Worm (Caenorhabditis elegans) whole organism, L3 larva: Measurements from ENCODE around the gene pnn-1.

ENCODE experiments used
- R02D3.7 ChIP-seq: fragments of 150-350 bp; optimal IDR thresholded peaks from 2 replicates; lab custom pipeline; 2014; ENCODE audit warnings: missing biosample characterization, missing genetic modification characterization
- aly-2 ChIP-seq: fragments of 150-350 bp; optimal IDR thresholded peaks from 2 replicates; lab custom pipeline; 2014; ENCODE audit warnings: missing biosample characterization, missing genetic modification characterization
- ama-1 ChIP-seq: fragments of 150-350 bp; optimal IDR thresholded peaks from 2 replicates; lab custom pipeline; 2018
- ceh-16 ChIP-seq: sonication (generic microtip); optimal IDR thresholded peaks from 2 replicates; lab custom pipeline; 2017; ENCODE audit warnings: missing biosample characterization, missing genetic modification characterization
- ceh-82 ChIP-seq: fragments of 150-350 bp; optimal IDR thresholded peaks from 2 replicates; lab custom pipeline; 2014; ENCODE audit warnings: missing biosample characterization, missing genetic modification characterization
- daf-12 ChIP-seq: fragments of 150-350 bp; optimal IDR thresholded peaks from 2 replicates; lab custom pipeline; 2014; ENCODE audit warnings: missing biosample characterization, missing genetic modification reagents, missing genetic modification characterization
- egl-27 ChIP-seq: sonication (generic microtip); optimal IDR thresholded peaks from 4 replicates; lab custom pipeline; 2017; ENCODE audit warnings: missing biosample characterization, missing genetic modification reagents, missing genetic modification characterization
- egl-5 ChIP-seq: fragments of 150-350 bp; optimal IDR thresholded peaks from 2 replicates; lab custom pipeline; 2017; ENCODE audit warnings: missing biosample characterization, missing genetic modification reagents, missing genetic modification characterization, inconsistent platforms
- elt-1 ChIP-seq: fragments of 150-350 bp; optimal IDR thresholded peaks from 2 replicates; lab custom pipeline; 2014; ENCODE audit warnings: missing biosample characterization, missing genetic modification characterization
- elt-2 ChIP-seq: sonication (generic microtip); optimal IDR thresholded peaks from 2 replicates; lab custom pipeline; 2016; ENCODE audit warnings: missing genetic modification reagents, mild to moderate bottlenecking, missing genetic modification characterization, missing compliant biosample characterization
- elt-3 ChIP-seq, 3 experiments: fragments of 150-350 bp in 1 of 3; sonication (generic microtip) in 2 of 3; optimal IDR thresholded peaks; 2 replicates in 2 of 3; 4 replicates in 1 of 3; lab custom pipeline; 2014 to 2017; ENCODE audit warnings: missing biosample characterization in 3 of 3, missing genetic modification characterization in 3 of 3
- eor-1 ChIP-seq, 2 experiments: fragments of 150-350 bp; optimal IDR thresholded peaks; 2 replicates each; lab custom pipeline; 2014 to 2018; ENCODE audit warnings: missing biosample characterization in 2 of 2, missing genetic modification characterization in 2 of 2
- fkh-10 ChIP-seq: sonication (generic microtip); optimal IDR thresholded peaks from 2 replicates; lab custom pipeline; 2017; ENCODE audit warnings: missing biosample characterization, missing genetic modification reagents, missing genetic modification characterization
- fkh-2 ChIP-seq: fragments of 150-350 bp; optimal IDR thresholded peaks from 2 replicates; lab custom pipeline; 2014; ENCODE audit warnings: missing biosample characterization, missing genetic modification reagents, missing genetic modification characterization
- fos-1 ChIP-seq: fragments of 150-350 bp; optimal IDR thresholded peaks from 2 replicates; lab custom pipeline; 2014; ENCODE audit warnings: missing biosample characterization, missing genetic modification characterization
- hmg-11 ChIP-seq: sonication (generic microtip); optimal IDR thresholded peaks from 2 replicates; lab custom pipeline; 2016; ENCODE audit warnings: missing genetic modification characterization, missing compliant biosample characterization
- jun-1 ChIP-seq: fragments of 150-350 bp; optimal IDR thresholded peaks from 2 replicates; lab custom pipeline; 2014; ENCODE audit warnings: missing biosample characterization, missing genetic modification reagents, missing genetic modification characterization
- lin-15B ChIP-seq: fragments of 150-350 bp; optimal IDR thresholded peaks from 2 replicates; lab custom pipeline; 2014; ENCODE audit warnings: missing biosample characterization, missing genetic modification characterization
- lin-39 ChIP-seq: fragments of 150-350 bp; optimal IDR thresholded peaks from 2 replicates; lab custom pipeline; 2018; ENCODE audit warnings: missing biosample characterization, missing genetic modification reagents, missing genetic modification characterization
- lsy-12 ChIP-seq: sonication (generic microtip); optimal IDR thresholded peaks from 2 replicates; lab custom pipeline; 2016; ENCODE audit warnings: mild to moderate bottlenecking, missing genetic modification characterization, missing compliant biosample characterization
- mdl-1 ChIP-seq: fragments of 150-350 bp; optimal IDR thresholded peaks from 2 replicates; lab custom pipeline; 2014; ENCODE audit warnings: missing biosample characterization, missing genetic modification characterization
- mml-1 ChIP-seq: fragments of 150-350 bp; sonication (generic microtip); optimal IDR thresholded peaks from 3 replicates; lab custom pipeline; 2014; ENCODE audit warnings: missing biosample characterization, missing genetic modification characterization
- nhr-11 ChIP-seq: fragments of 150-350 bp; optimal IDR thresholded peaks from 2 replicates; lab custom pipeline; 2014; ENCODE audit warnings: missing biosample characterization, missing genetic modification characterization
- nhr-12 ChIP-seq: fragments of 150-350 bp; optimal IDR thresholded peaks from 2 replicates; lab custom pipeline; 2014; ENCODE audit warnings: missing biosample characterization, missing genetic modification characterization
- nhr-23 ChIP-seq: fragments of 150-350 bp; optimal IDR thresholded peaks from 2 replicates; lab custom pipeline; 2014; ENCODE audit warnings: missing biosample characterization, missing genetic modification reagents, missing genetic modification characterization
- nhr-237 ChIP-seq: fragments of 150-350 bp; optimal IDR thresholded peaks from 2 replicates; lab custom pipeline; 2014; ENCODE audit warnings: missing biosample characterization, missing genetic modification characterization
- nhr-25 ChIP-seq: sonication (generic microtip); optimal IDR thresholded peaks from 2 replicates; lab custom pipeline; 2017; ENCODE audit warnings: missing biosample characterization, missing genetic modification characterization
- nhr-28 ChIP-seq: fragments of 150-350 bp; optimal IDR thresholded peaks from 2 replicates; lab custom pipeline; 2014; ENCODE audit warnings: missing biosample characterization, missing genetic modification characterization
- nhr-43 ChIP-seq: sonication (generic microtip); optimal IDR thresholded peaks from 2 replicates; lab custom pipeline; 2016; ENCODE audit warnings: mild to moderate bottlenecking, missing genetic modification characterization, missing compliant biosample characterization; ENCODE audit not compliant: poor library complexity, severe bottlenecking
- nhr-67 ChIP-seq: fragments of 150-350 bp; optimal IDR thresholded peaks from 2 replicates; lab custom pipeline; 2014; ENCODE audit warnings: missing biosample characterization, missing genetic modification characterization
- nhr-76 ChIP-seq: fragments of 150-350 bp; sonication (generic microtip); optimal IDR thresholded peaks from 5 replicates; lab custom pipeline; 2014; ENCODE audit warnings: missing biosample characterization, missing genetic modification characterization
- nhr-77 ChIP-seq: fragments of 150-350 bp; optimal IDR thresholded peaks from 2 replicates; lab custom pipeline; 2014; ENCODE audit warnings: missing biosample characterization, missing genetic modification characterization
- pha-4 ChIP-seq: fragments of 150-350 bp; optimal IDR thresholded peaks from 2 replicates; lab custom pipeline; 2014; ENCODE audit warnings: missing biosample characterization, missing genetic modification reagents, missing genetic modification characterization
- pqm-1 ChIP-seq: fragments of 150-350 bp; optimal IDR thresholded peaks from 2 replicates; lab custom pipeline; 2017; ENCODE audit warnings: missing biosample characterization, missing genetic modification characterization, inconsistent platforms
- sea-2 ChIP-seq: fragments of 150-350 bp; sonication (generic microtip); optimal IDR thresholded peaks from 4 replicates; lab custom pipeline; 2014; ENCODE audit warnings: missing biosample characterization, missing genetic modification reagents, missing genetic modification characterization
- skn-1 ChIP-seq: fragments of 150-350 bp; optimal IDR thresholded peaks from 2 replicates; lab custom pipeline; 2014; ENCODE audit warnings: missing biosample characterization, missing genetic modification characterization
- snpc-4 ChIP-seq: fragments of 150-350 bp; optimal IDR thresholded peaks from 2 replicates; lab custom pipeline; 2014; ENCODE audit warnings: missing biosample characterization, missing genetic modification characterization
- tbx-2 ChIP-seq: sonication (generic microtip); optimal IDR thresholded peaks from 2 replicates; lab custom pipeline; 2016; ENCODE audit warnings: mild to moderate bottlenecking, missing genetic modification characterization, missing compliant biosample characterization
- unc-39 ChIP-seq: sonication (generic microtip); optimal IDR thresholded peaks from 4 replicates; lab custom pipeline; 2017; ENCODE audit warnings: missing biosample characterization, missing genetic modification characterization
- unc-62 ChIP-seq: fragments of 150-350 bp; sonication (generic microtip); optimal IDR thresholded peaks from 4 replicates; lab custom pipeline; 2014; ENCODE audit warnings: missing biosample characterization, missing genetic modification reagents, missing genetic modification characterization
- zag-1 ChIP-seq: fragments of 150-350 bp; optimal IDR thresholded peaks from 2 replicates; lab custom pipeline; 2014; ENCODE audit warnings: missing biosample characterization, missing genetic modification characterization
- ztf-4 ChIP-seq: fragments of 150-350 bp; optimal IDR thresholded peaks from 2 replicates; lab custom pipeline; 2014; ENCODE audit warnings: missing biosample characterization, missing genetic modification characterization

Gene pnn-1

DNA sequence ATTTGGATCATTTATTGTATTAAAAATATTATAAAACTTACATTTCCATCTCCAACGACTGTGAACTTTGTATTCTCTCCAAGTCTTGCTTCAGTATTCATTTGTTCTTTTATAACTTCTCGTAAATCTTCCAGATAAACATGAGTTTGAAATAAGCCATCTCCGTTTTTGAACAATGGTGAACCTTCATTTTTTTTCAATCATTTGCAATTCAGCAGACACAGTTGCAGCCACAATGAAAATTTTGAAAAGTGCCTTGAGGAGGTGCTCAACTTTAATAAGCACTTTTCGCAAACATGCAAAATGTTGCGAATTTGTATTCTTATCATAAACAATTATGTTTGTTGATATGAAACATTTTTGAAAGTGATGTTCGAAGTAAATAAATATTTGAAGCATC lies 26.7 kb upstream of the pnn-1 start, which contains the start of gene T16G1.3:
TSS of gene T16G1.3 (minus strand) at position 101 of the 400 bp plus-strand sequence.
- TF ChIP-seq unc-62, result no peak
- no peak for TF ChIP-seq fos-1 (tag; lab: Kevin White, UChicago)
- TF ChIP-seq nhr-67 (tag; lab: Kevin White, UChicago), result no peak
- no peak for TF ChIP-seq mdl-1 (tag; lab: Kevin White, UChicago)
- no peak for TF ChIP-seq aly-2 (tag; lab: Kevin White, UChicago)
- no peak for TF ChIP-seq mml-1 (tag; lab: Kevin White, UChicago)
- TF ChIP-seq nhr-237 (tag; lab: Kevin White, UChicago), result no peak
- TF ChIP-seq, all 47 proteins: peak for 0

ce11 chrV:12944775-12945174 lies 26.1 kb upstream of the pnn-1 start, which contains the start of gene grl-2:
grl-2 (plus strand) TSS chrV:12945075.
- TF ChIP-seq fkh-10 (GFP tag; lab: Kevin White, UChicago), result no peak
- TF ChIP-seq nhr-77 (tag; lab: Kevin White, UChicago), result no peak
- no peak for TF ChIP-seq unc-39
- TF ChIP-seq lsy-12 (tag; lab: Kevin White, UChicago), result no peak
- no peak for TF ChIP-seq nhr-23 (tag; lab: Kevin White, UChicago)
- no peak for TF ChIP-seq elt-3 (tag; optimal IDR thresholded peaks at IDR 0.05; lab: Kevin White, UChicago)
- no peak for TF ChIP-seq zag-1 (tag; lab: Kevin White, UChicago)
- no peak for TF ChIP-seq egl-5 (tag; lab: Kevin White, UChicago)
- no peak for TF ChIP-seq nhr-76 (tag; lab: Kevin White, UChicago)
- no peak for TF ChIP-seq daf-12 (tag; lab: Kevin White, UChicago)
- TF ChIP-seq lin-39 (tag; lab: Kevin White, UChicago), result no peak
- TF ChIP-seq fkh-2, result no peak
- no peak for TF ChIP-seq eor-1 (tag; optimal IDR thresholded peaks at IDR 0.05; lab: Kevin White, UChicago)
- TF ChIP-seq unc-62, result no peak
- no peak for TF ChIP-seq hmg-11 (tag; lab: Kevin White, UChicago)
- TF ChIP-seq jun-1 (tag; lab: Kevin White, UChicago), result no peak
- TF ChIP-seq, all 47 proteins: peak for 0

DNA sequence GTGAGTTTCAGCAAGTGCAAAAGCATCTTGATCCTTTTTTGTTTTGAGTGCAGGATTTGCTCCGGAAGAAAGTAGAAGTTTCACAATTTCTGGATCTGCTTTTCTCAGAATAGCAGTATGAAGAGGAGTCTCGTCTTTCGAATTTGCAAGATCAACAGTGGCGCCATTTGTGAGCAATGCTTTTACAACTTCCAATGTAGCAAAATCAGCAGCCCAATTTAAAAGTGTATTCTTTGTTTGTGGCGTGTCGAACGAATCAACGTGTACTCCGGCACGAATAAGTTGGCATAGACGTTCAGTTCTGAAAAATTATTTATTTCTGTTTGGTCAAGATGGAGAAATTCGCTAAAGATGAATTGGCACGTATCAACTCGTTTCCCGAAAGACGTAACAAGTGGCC lies 21.3 kb upstream of the pnn-1 start, which contains the start of gene T16G1.13:
TSS of gene T16G1.13 (plus strand) at position 301 of the 400 bp plus-strand sequence.
- TF ChIP-seq aly-2 (tag; lab: Kevin White, UChicago), result no peak

DNA sequence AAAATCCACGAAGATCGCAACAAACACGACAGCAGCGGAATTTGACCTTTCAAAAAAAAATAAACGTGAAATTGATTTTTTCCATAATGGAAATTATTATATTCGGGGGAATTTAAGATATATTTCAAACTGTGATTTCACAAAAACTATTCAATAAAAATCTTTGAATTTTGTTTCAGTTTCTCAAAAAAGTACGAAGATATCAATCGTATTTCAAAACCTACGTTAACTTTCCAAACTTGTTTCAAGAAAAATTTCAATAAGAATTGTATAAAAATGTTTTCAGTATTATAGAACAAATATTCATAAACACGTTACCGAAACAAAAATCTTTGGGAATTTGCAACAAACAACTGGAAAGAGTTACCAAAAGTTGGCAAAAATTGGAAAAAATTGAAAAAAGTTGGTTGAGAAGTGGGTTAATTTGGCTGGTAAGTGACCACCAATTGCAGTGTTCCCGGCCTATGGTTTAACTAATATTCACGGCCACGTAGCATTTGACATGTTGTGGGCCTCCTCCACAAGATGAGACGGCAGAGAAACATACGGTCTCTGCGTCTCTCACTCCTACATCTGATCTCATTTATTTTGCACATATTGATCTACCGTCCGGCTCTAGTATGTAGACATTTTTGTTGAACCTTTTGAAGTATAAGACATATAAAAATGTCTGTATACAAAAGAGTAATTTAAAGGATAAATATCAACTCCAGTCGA lies 19.9 kb upstream of the pnn-1 start, which contains the start of the genes T16G1.9 and T16G1.18:
TSS of gene T16G1.9 (minus strand) at position 51 of the 717 bp plus-strand sequence.
TSS of gene T16G1.18 (plus strand) at position 493 of the 717 bp plus-strand sequence.
- TF ChIP-seq nhr-25 (tag; lab: Kevin White, UChicago) (peak; percentile 54), elt-3 (tag; optimal IDR thresholded peaks at IDR 0.05; lab: Kevin White, UChicago) (no peak), tbx-2 (tag; lab: Kevin White, UChicago) (no peak), aly-2 (tag; lab: Kevin White, UChicago) (no peak), hmg-11 (tag; lab: Kevin White, UChicago) (peak; percentile 42), lsy-12 (tag; lab: Kevin White, UChicago) (no peak), unc-39 (no peak), nhr-76 (tag; lab: Kevin White, UChicago) (no peak), skn-1 (no peak), mdl-1 (tag; lab: Kevin White, UChicago) (no peak), ama-1 (peak; percentile 72), eor-1 (tag; optimal IDR thresholded peaks at IDR 0.05; lab: Kevin White, UChicago) (no peak), ceh-82 (tag; lab: Kevin White, UChicago) (no peak), R02D3.7 (tag; lab: Kevin White, UChicago) (no peak), nhr-77 (tag; lab: Kevin White, UChicago) (no peak), nhr-12 (tag; lab: Kevin White, UChicago) (no peak), ztf-4 (no peak), sea-2 (GFP tag; lab: Kevin White, UChicago) (no peak), ceh-16 (tag; lab: Kevin White, UChicago) (no peak), zag-1 (tag; lab: Kevin White, UChicago) (no peak), mml-1 (tag; lab: Kevin White, UChicago) (no peak), nhr-28 (no peak), snpc-4 (tag; lab: Kevin White, UChicago) (peak; percentile 54), nhr-11 (tag; lab: Kevin White, UChicago) (no peak), fkh-10 (GFP tag; lab: Kevin White, UChicago) (no peak), jun-1 (tag; lab: Kevin White, UChicago) (no peak), egl-5 (tag; lab: Kevin White, UChicago) (no peak), egl-27 (tag; lab: Kevin White, UChicago) (no peak), nhr-237 (tag; lab: Kevin White, UChicago) (no peak), pha-4 (tag; lab: Kevin White, UChicago) (peak; percentile 71), lin-39 (tag; lab: Kevin White, UChicago) (peak; percentile 4), elt-1 (tag; lab: Kevin White, UChicago) (no peak), pqm-1 (peak; percentile 22), unc-62 (no peak), nhr-23 (tag; lab: Kevin White, UChicago) (peak; percentile 18), daf-12 (tag; lab: Kevin White, UChicago) (no peak), nhr-43 (peak; percentile 6), fos-1 (tag; lab: Kevin White, UChicago) (no peak), lin-15B (peak; percentile 58), elt-2 (tag; lab: Kevin White, UChicago) (peak; percentile 42), fkh-2 (no peak)
